Fruit fly (Drosophila melanogaster) whole organism, adult: ENCODE measurements around the gene Ns4.

Experiments
- CG11617 ChIP-seq: fragments of 200-800 bp; sonication (Bioruptor generic); optimal IDR thresholded peaks from 2 replicates; lab custom pipeline; 2017; ENCODE audit warnings: mild to moderate bottlenecking, missing biosample characterization, missing genetic modification reagents, missing genetic modification characterization
- CG12768 ChIP-seq: fragments of 200-800 bp; sonication (Bioruptor generic); optimal IDR thresholded peaks from 2 replicates; lab custom pipeline; 2017; ENCODE audit warnings: missing biosample characterization, missing genetic modification characterization, mild to moderate bottlenecking, moderate library complexity, missing genetic modification reagents
- CG14711 ChIP-seq: fragments of 200-800 bp; sonication (Bioruptor generic); optimal IDR thresholded peaks from 2 replicates; lab custom pipeline; 2018; ENCODE audit warnings: missing biosample characterization, mild to moderate bottlenecking, missing genetic modification characterization, moderate library complexity
- CG1620 ChIP-seq: fragments of 200-800 bp; sonication (Bioruptor generic); optimal IDR thresholded peaks from 2 replicates; lab custom pipeline; 2016; ENCODE audit warnings: missing biosample characterization, missing genetic modification characterization
- CG33017 ChIP-seq: fragments of 200-800 bp; sonication (Bioruptor generic); optimal IDR thresholded peaks from 2 replicates; lab custom pipeline; 2018; ENCODE audit warnings: missing biosample characterization, mild to moderate bottlenecking, missing genetic modification characterization, moderate library complexity
- CG5204 ChIP-seq: fragments of 200-800 bp; sonication (Bioruptor generic); optimal IDR thresholded peaks from 2 replicates; lab custom pipeline; 2016; ENCODE audit warnings: missing biosample characterization, missing genetic modification characterization
- CG7045 ChIP-seq: fragments of 200-800 bp; sonication (Bioruptor generic); optimal IDR thresholded peaks from 2 replicates; lab custom pipeline; 2017; ENCODE audit warnings: missing biosample characterization, mild to moderate bottlenecking, missing genetic modification characterization
- CG7101 ChIP-seq: fragments of 200-800 bp; sonication (Bioruptor generic); optimal IDR thresholded peaks from 2 replicates; lab custom pipeline; 2018; ENCODE audit warnings: missing biosample characterization, mild to moderate bottlenecking, missing genetic modification characterization, moderate library complexity
- Clk ChIP-seq: fragments of 200-800 bp; sonication (Bioruptor generic); optimal IDR thresholded peaks from 2 replicates; lab custom pipeline; 2017; ENCODE audit warnings: missing biosample characterization, missing genetic modification characterization
- Crg-1 ChIP-seq: fragments of 200-800 bp; sonication (Bioruptor generic); optimal IDR thresholded peaks from 2 replicates; lab custom pipeline; 2016; ENCODE audit warnings: missing biosample characterization, missing genetic modification characterization
- Hr96 ChIP-seq: fragments of 200-800 bp; sonication (Bioruptor generic); optimal IDR thresholded peaks from 2 replicates; lab custom pipeline; 2016; ENCODE audit warnings: missing biosample characterization, missing genetic modification characterization
- Mnt ChIP-seq: fragments of 200-800 bp; sonication (Bioruptor generic); optimal IDR thresholded peaks from 2 replicates; lab custom pipeline; 2016; ENCODE audit warnings: missing biosample characterization, mild to moderate bottlenecking, missing genetic modification characterization
- bab1 ChIP-seq: fragments of 200-800 bp; sonication (Bioruptor generic); optimal IDR thresholded peaks from 3 replicates; lab custom pipeline; 2019; ENCODE audit warnings: missing biosample characterization, mild to moderate bottlenecking, missing genetic modification characterization, moderate library complexity
- cic ChIP-seq: fragments of 200-800 bp; sonication (Bioruptor generic); optimal IDR thresholded peaks from 2 replicates; lab custom pipeline; 2017; ENCODE audit warnings: missing biosample characterization, mild to moderate bottlenecking, missing genetic modification characterization, moderate library complexity
- cnc ChIP-seq, 2 experiments: fragments of >200 bp; optimal IDR thresholded peaks; 2 replicates each; lab custom pipeline; 2017
- kay ChIP-seq: fragments of 200-800 bp; sonication (Bioruptor generic); peaks from one replicate; lab custom pipeline; 2016; ENCODE audit warnings: missing biosample characterization, missing genetic modification characterization, borderline replicate concordance
- ovo ChIP-seq: fragments of 200-800 bp; sonication (Bioruptor generic); optimal IDR thresholded peaks from 2 replicates; lab custom pipeline; 2016; ENCODE audit warnings: missing biosample characterization, missing genetic modification characterization
- pad ChIP-seq: fragments of 200-800 bp; sonication (Bioruptor generic); optimal IDR thresholded peaks from 3 replicates; lab custom pipeline; 2017; ENCODE audit warnings: missing biosample characterization, missing genetic modification characterization, mild to moderate bottlenecking, moderate library complexity, missing genetic modification reagents
- tj ChIP-seq: fragments of 200-800 bp; sonication (Bioruptor generic); optimal IDR thresholded peaks from 3 replicates; lab custom pipeline; 2017; ENCODE audit warnings: missing biosample characterization, mild to moderate bottlenecking, missing genetic modification characterization, moderate library complexity
- toe ChIP-seq: fragments of 200-800 bp; sonication (Bioruptor generic); optimal IDR thresholded peaks from 2 replicates; lab custom pipeline; 2016; ENCODE audit warnings: missing biosample characterization, missing genetic modification characterization

The Ns4 gene

DNA sequence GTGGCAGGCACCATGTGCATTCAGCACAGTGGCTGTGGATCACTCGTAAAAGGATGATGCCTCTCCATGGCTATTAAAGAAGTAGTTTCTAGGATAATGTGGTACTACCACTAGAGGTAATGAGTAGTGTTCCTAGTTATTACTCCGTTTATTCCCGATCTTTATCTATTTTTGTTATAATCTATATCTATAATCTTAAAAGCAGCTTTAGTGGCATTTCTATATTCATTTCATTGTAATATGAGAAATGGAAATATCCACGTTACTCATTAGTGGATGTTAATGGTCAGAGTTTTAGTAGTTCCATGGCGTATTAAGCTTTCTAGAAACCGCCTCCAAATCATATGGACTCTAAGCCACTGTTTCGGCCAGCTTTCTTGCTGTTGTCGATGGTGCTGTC is 35.6 kb upstream of the Ns4 start:
- no peak for TF ChIP-seq kay
- TF ChIP-seq Clk, result no peak
- TF ChIP-seq CG11617 (GFP tag; lab: Kevin White, UChicago), result no peak
- no peak for TF ChIP-seq tj (GFP tag; lab: Kevin White, UChicago)
- no peak for TF ChIP-seq ovo
- TF ChIP-seq Hr96 (GFP tag; lab: Kevin White, UChicago), result no peak

DNA sequence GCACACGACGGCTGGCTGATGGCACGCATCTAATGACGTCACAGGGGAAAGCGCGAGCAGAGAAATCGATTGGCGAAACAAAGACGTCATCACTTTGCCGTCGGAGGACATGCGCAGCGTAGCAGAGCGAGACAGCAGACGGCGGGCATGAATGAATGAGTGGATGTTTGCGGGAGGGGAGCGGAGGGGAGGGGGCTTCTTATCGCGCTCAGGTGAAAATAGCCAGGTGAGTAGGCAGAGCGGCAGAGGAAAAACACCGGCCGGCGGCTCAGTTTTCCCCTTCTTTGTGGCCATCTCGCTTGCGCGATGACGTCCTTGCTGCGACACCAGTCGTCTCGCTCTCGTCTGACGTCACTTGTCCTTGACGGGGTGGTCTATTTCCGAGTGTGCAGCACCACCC is 32.3 kb upstream of the Ns4 start:
- TF ChIP-seq tj (GFP tag; lab: Kevin White, UChicago), result no peak
- peak; percentile 94 for TF ChIP-seq pad (GFP tag; lab: Kevin White, UChicago)
- TF ChIP-seq cic, result peak; percentile 91

DNA sequence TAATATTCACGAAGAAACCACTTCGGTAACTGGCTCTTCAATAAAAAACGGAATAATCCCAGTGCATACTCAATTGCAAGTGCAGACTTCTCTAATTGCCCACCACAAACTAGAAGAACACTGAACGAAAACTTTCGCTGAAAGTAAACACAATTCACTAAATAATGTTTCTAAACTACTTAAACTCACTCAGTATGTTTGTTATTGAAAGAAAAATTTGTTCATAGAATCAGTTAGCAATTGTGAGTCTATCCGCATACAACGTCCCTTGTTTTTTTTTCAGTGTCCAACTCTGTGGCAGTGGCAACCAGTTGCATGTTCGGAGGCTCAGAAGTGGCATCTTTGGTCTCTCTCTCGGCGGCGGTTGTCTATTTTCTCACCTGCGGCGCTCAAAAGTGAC is 30.8 kb upstream of the Ns4 start:
- TF ChIP-seq CG7045, result no peak
- TF ChIP-seq Mnt (GFP tag; lab: Kevin White, UChicago), result no peak
- TF ChIP-seq Clk, result no peak
- TF ChIP-seq CG7101, result no peak
- TF ChIP-seq CG1620 (GFP tag; lab: Kevin White, UChicago), result no peak
- TF ChIP-seq ovo, result no peak
- no peak for TF ChIP-seq Crg-1 (GFP tag; lab: Kevin White, UChicago)
- TF ChIP-seq CG33017 (tag; lab: Kevin White, UChicago), result no peak
- no peak for TF ChIP-seq pad (GFP tag; lab: Kevin White, UChicago)
- TF ChIP-seq tj (GFP tag; lab: Kevin White, UChicago), result no peak
- no peak for TF ChIP-seq kay
- no peak for TF ChIP-seq Hr96 (GFP tag; lab: Kevin White, UChicago)
- TF ChIP-seq bab1, result no peak
- no peak for TF ChIP-seq toe (GFP tag; lab: Kevin White, UChicago)
- no peak for TF ChIP-seq cic
- no peak for TF ChIP-seq CG11617 (GFP tag; lab: Kevin White, UChicago)
- TF ChIP-seq cnc (optimal IDR thresholded peaks at IDR 0.05; lab: Kevin White, UChicago), result no peak
- no peak for TF ChIP-seq CG5204 (GFP tag; lab: Kevin White, UChicago)
- TF ChIP-seq CG12768 (GFP tag; lab: Kevin White, UChicago), result no peak
- TF ChIP-seq CG14711 (tag; lab: Kevin White, UChicago), result no peak

DNA sequence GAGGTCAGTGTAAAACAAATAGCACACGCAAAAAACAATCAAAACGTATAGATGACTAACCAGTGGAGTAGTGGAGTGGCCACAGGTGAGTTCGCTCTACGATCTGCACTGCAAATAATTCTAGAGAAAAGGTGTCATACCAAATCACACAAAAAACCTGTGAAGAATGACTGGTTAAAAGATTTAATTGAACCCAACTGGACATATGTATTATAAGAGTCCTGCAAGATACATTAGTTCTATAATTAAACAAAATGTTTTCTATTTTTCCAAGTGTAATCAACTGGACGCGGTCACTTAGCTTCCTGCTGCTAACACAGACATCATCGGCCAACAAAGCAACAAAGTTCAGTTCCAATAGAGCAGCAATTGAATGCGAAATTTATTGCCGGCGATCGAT is 28.3 kb upstream of the Ns4 start:
- TF ChIP-seq CG7045 (no peak), Crg-1 (GFP tag; lab: Kevin White, UChicago) (no peak), ovo (no peak), CG7101 (no peak), CG33017 (tag; lab: Kevin White, UChicago) (no peak), CG1620 (GFP tag; lab: Kevin White, UChicago) (no peak), CG11617 (GFP tag; lab: Kevin White, UChicago) (no peak), CG5204 (GFP tag; lab: Kevin White, UChicago) (no peak), CG14711 (tag; lab: Kevin White, UChicago) (no peak), pad (GFP tag; lab: Kevin White, UChicago) (no peak), toe (GFP tag; lab: Kevin White, UChicago) (no peak)

DNA sequence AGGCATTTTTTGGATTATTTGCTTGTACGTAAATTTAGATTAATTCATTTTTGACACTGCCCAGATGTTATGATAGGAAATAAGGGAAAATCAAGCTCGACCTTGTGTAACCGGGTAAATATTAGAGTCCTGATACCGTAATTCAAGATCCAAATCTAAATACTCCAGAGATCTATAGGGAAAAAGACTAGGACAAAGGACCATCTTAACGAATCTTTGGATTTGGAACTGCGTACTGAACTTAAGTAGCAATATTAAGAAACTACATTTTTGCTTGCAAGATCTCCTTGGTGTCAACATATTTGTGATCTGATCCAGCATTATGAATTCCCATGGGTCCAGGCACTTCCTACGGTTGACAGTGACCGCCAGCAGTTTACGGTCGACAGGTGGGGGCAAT is 25.8 kb upstream of the Ns4 start, which contains the start of gene CG9316:
CG9316 (minus strand) TSS at position 101 of the 400 bp plus-strand sequence.
- TF ChIP-seq bab1 (no peak), Clk (no peak), CG12768 (GFP tag; lab: Kevin White, UChicago) (no peak), CG11617 (GFP tag; lab: Kevin White, UChicago) (no peak), CG7101 (no peak), ovo (no peak), cic (no peak), CG7045 (no peak), CG14711 (tag; lab: Kevin White, UChicago) (no peak), pad (GFP tag; lab: Kevin White, UChicago) (no peak), CG33017 (tag; lab: Kevin White, UChicago) (no peak), toe (GFP tag; lab: Kevin White, UChicago) (no peak), Hr96 (GFP tag; lab: Kevin White, UChicago) (no peak), kay (no peak), Mnt (GFP tag; lab: Kevin White, UChicago) (no peak), cnc (optimal IDR thresholded peaks at IDR 0.05; lab: Kevin White, UChicago) (no peak), Crg-1 (GFP tag; lab: Kevin White, UChicago) (no peak)

DNA sequence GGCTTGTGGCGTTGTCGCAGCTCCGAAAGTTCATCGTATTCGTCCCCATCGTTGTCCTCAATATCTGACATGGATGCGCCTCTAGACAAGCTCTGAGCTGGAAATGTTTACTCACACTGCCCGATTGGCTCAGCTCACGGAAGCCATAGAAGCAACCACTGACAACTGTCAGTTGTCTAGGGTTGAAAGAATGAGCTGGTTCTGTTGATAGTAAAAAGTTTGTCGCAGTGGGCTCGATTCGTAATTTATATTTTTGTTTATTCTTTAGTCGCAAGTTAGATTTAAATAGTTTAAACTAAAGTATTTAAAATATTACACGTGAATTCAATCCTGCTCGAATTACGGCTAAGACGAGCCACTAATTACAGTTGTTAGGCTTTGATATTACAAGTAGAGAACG is 22.1 kb upstream of the Ns4 start, which contains the start of gene CarT:
CarT (minus strand) TSS at position 101 of the 400 bp plus-strand sequence.
- TF ChIP-seq cnc (optimal IDR thresholded peaks at IDR 0.05; lab: Kevin White, UChicago), result no peak
- no peak for TF ChIP-seq CG14711 (tag; lab: Kevin White, UChicago)
- no peak for TF ChIP-seq Mnt (GFP tag; lab: Kevin White, UChicago)
- no peak for TF ChIP-seq CG11617 (GFP tag; lab: Kevin White, UChicago)
- TF ChIP-seq bab1, result no peak
- TF ChIP-seq cic, result no peak
- no peak for TF ChIP-seq CG12768 (GFP tag; lab: Kevin White, UChicago)
- no peak for TF ChIP-seq CG7045
- TF ChIP-seq Clk, result no peak
- TF ChIP-seq kay, result no peak
- no peak for TF ChIP-seq CG1620 (GFP tag; lab: Kevin White, UChicago)
- no peak for TF ChIP-seq tj (GFP tag; lab: Kevin White, UChicago)
- no peak for TF ChIP-seq ovo

DNA sequence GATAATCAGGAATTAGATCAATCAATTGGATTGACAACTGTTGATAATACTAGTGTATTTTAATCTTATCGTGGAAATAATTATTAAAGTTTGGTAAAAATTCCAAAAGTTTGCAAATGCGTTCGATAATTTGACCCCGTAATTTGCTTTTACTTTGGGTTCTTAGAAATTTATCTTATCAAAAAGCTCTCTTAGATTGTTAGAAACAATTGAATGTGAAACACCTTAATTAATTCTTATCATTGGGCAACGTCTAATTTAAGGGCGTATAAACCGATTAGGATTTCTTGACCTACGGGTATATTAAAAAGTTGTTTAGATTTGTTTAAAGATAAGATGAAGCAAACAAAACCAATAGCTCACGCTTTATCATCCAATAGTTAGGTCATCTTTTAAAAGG is 19.3 kb upstream of the Ns4 start:
- TF ChIP-seq toe (GFP tag; lab: Kevin White, UChicago), result no peak
- no peak for TF ChIP-seq bab1
- no peak for TF ChIP-seq pad (GFP tag; lab: Kevin White, UChicago)
- TF ChIP-seq Clk, result no peak
- no peak for TF ChIP-seq CG1620 (GFP tag; lab: Kevin White, UChicago)
- no peak for TF ChIP-seq ovo
- TF ChIP-seq CG33017 (tag; lab: Kevin White, UChicago), result no peak
- no peak for TF ChIP-seq Mnt (GFP tag; lab: Kevin White, UChicago)
- no peak for TF ChIP-seq CG7045
